Worm (Caenorhabditis elegans): ENCODE data around the gene ugt-43.

DNA sequence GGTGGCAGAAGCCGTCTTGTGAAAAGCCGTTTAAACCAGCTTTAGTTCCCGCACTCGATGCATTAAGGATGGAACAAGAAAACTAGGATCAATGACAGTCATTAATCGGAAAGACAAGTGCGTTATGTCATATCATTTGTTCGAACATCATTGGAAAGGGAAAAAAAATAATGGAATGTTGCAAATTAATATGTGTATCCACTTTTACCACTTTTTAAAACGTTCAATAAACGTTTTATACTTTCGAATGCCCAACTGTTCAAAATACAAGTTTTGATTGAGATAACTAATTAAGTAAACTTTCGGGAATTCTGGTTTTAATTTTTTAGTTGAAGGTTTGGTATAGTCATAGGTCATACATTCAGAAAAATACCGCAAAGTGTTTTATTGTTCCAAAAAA, 50.7 kb downstream of the ugt-43 start, which contains the start of gene C02F4.4:
- TF ChIP-seq ref-1 (GFP tag; conservative IDR thresholded peaks at IDR 0.05), result no peak
- no peak for TF ChIP-seq T22C8.4 (GFP tag; IDR thresholded peaks at IDR 0.05)
- no peak for TF ChIP-seq flt-1 (GFP tag; IDR thresholded peaks at IDR 0.05)
- TF ChIP-seq med-1 (GFP tag; optimal IDR thresholded peaks at IDR 0.05; ENCODE audit: insufficient read depth), result no peak
